Fruit fly (Drosophila melanogaster): ENCODE measurements around the gene RnrL.

The RnrL gene

dm6 chr2L:10376276-10376675 is 48.5 kb upstream of the RnrL start (continued):
- TF ChIP-seq cas (GFP tag; IDR thresholded peaks at IDR 0.05) (no peak), btn (GFP tag; optimal IDR thresholded peaks at IDR 0.05) (no peak), CG10462 (GFP tag; optimal IDR thresholded peaks at IDR 0.05) (no peak), CG16779 (GFP tag; IDR thresholded peaks at IDR 0.05) (no peak), CG8089 (GFP tag; optimal IDR thresholded peaks at IDR 0.05) (no peak), gcm (GFP tag; optimal IDR thresholded peaks at IDR 0.05) (no peak), CG3163 (GFP tag; optimal IDR thresholded peaks at IDR 0.05) (no peak), Poxn (GFP tag; IDR thresholded peaks at IDR 0.05) (no peak), Drgx (GFP tag; IDR thresholded peaks at IDR 0.05) (no peak), CG6813 (GFP tag; optimal IDR thresholded peaks at IDR 0.05) (no peak)

dm6 chr2L:10375464-10376236 is 47.9 kb upstream of the RnrL start, which contains the start of the genes CG33303 and dpr19:
TSS of gene CG33303 (minus strand) at chr2L:10375757.
TSS of gene dpr19 (plus strand) at chr2L:10376168.
- TF ChIP-seq kni (GFP tag; optimal IDR thresholded peaks at IDR 0.05) (no peak), CG10274 (GFP tag; optimal IDR thresholded peaks at IDR 0.05) (no peak), ken (GFP tag; IDR thresholded peaks at IDR 0.05) (no peak; the same call in 2 of the 3 replicates), onecut (GFP tag; IDR thresholded peaks at IDR 0.05) (peak; percentile 89), ci (GFP tag; IDR thresholded peaks at IDR 0.05) (peak; percentile 73; the same call in 2 of the 3 replicates), Drgx (GFP tag; IDR thresholded peaks at IDR 0.05) (peak; percentile 41; the same call in 1 of the 2 replicates), CG15073 (GFP tag; optimal IDR thresholded peaks at IDR 0.05) (no peak), CG18476 (GFP tag; optimal IDR thresholded peaks at IDR 0.05) (no peak), Dip3 (GFP tag; optimal IDR thresholded peaks at IDR 0.05) (no peak), CG33557 (GFP tag; optimal IDR thresholded peaks at IDR 0.05) (peak; percentile 74), CG11456 (GFP tag; IDR thresholded peaks at IDR 0.05) (0 out of 3 replicates have a peak, but pooled peaks have one; percentile 13), Scr (GFP tag; IDR thresholded peaks at IDR 0.05; ENCODE audit: partially characterized antibody) (no peak), CG4617 (GFP tag; optimal IDR thresholded peaks at IDR 0.05; ENCODE audit: borderline replicate concordance) (peak; percentile 75), MBD-R2 (GFP tag; IDR thresholded peaks at IDR 0.05) (peak; percentile 78), CG4424 (GFP tag; optimal IDR thresholded peaks at IDR 0.05) (peak; percentile 71), phol (tag; optimal IDR thresholded peaks at IDR 0.05) (peak; percentile 90), pzg (GFP tag; optimal IDR thresholded peaks at IDR 0.05) (peak; percentile 59), CG12769 (tag; optimal IDR thresholded peaks at IDR 0.05) (no peak), prd (optimal IDR thresholded peaks at IDR 0.05) (no peak), prd (GFP tag; IDR thresholded peaks at IDR 0.05) (peak; percentile 27; the same call in 1 of the 3 replicates), Atf-2 (GFP tag; optimal IDR thresholded peaks at IDR 0.05) (no peak), CG4328 (GFP tag; optimal IDR thresholded peaks at IDR 0.05) (peak; percentile 74), CG16813 (GFP tag; IDR thresholded peaks at IDR 0.05; ENCODE audit: partially characterized antibody) (no peak), fd102C (GFP tag; optimal IDR thresholded peaks at IDR 0.05) (no peak), CG7928 (GFP tag; optimal IDR thresholded peaks at IDR 0.05) (peak; percentile 19), Eip74EF (GFP tag; optimal IDR thresholded peaks at IDR 0.05) (peak in 1 of 2 experiments; percentile 79), C15 (GFP tag; IDR thresholded peaks at IDR 0.05) (no peak), CG42726 (GFP tag; IDR thresholded peaks at IDR 0.05; ENCODE audit: partially characterized antibody) (no peak), CG6683 (GFP tag; optimal IDR thresholded peaks at IDR 0.05) (peak; percentile 68), stwl (tag; optimal IDR thresholded peaks at IDR 0.05) (peak; percentile 45), Nf-YA (GFP tag; IDR thresholded peaks at IDR 0.05) (no peak), CG17361 (GFP tag; IDR thresholded peaks at IDR 0.05) (peak; percentile 86; the same call in 2 of the 3 replicates), CG6689 (GFP tag; IDR thresholded peaks at IDR 0.05) (peak; percentile 68), Deaf1 (tag; optimal IDR thresholded peaks at IDR 0.05) (no peak), Blimp-1 (GFP tag; optimal IDR thresholded peaks at IDR 0.05) (no peak), CG34422 (GFP tag; IDR thresholded peaks at IDR 0.05) (peak; percentile 87; the same call in 2 of the 3 replicates), CG2202 (tag; optimal IDR thresholded peaks at IDR 0.05) (peak; percentile 63), CG11247 (GFP tag; IDR thresholded peaks at IDR 0.05) (0 out of 2 replicates have a peak, but pooled peaks have one; percentile 29), her (GFP tag; optimal IDR thresholded peaks at IDR 0.05) (no peak)

Measured in whole organism, embryonic.